Fruit fly (Drosophila melanogaster) whole organism, wandering third instar larva: ENCODE results near the gene Prosbeta2R2.

ENCODE experiments used
- Abd-B ChIP-seq: fragments of >200 bp; optimal IDR thresholded peaks from 2 replicates; lab custom pipeline; 2017; ENCODE audit warnings: missing biosample characterization, missing genetic modification characterization
- CG9705 ChIP-seq: fragments of 200-800 bp; sonication (Bioruptor generic); optimal IDR thresholded peaks from 2 replicates; lab custom pipeline; 2018; ENCODE audit warnings: missing biosample characterization, mild to moderate bottlenecking, missing genetic modification characterization
- CrebA ChIP-seq: fragments of 200-800 bp; sonication (Bioruptor generic); optimal IDR thresholded peaks from 2 replicates; lab custom pipeline; 2016; ENCODE audit warnings: missing biosample characterization, mild to moderate bottlenecking, missing genetic modification characterization, borderline replicate concordance
- Dfd ChIP-seq: fragments of >200 bp; optimal IDR thresholded peaks from 2 replicates; lab custom pipeline; 2017; ENCODE audit warnings: missing biosample characterization, missing genetic modification characterization
- Dif ChIP-seq: fragments of 200-275, 200-300 bp; sonication (Bioruptor generic); optimal IDR thresholded peaks from 2 replicates; lab custom pipeline; 2018; ENCODE audit warnings: missing biosample characterization, missing genetic modification characterization; ENCODE audit not compliant: partially characterized antibody
- GATAd ChIP-seq: sonication (Bioruptor generic); optimal IDR thresholded peaks from 2 replicates; lab custom pipeline; 2016; ENCODE audit warnings: missing biosample characterization, missing genetic modification characterization
- HLH106 ChIP-seq: fragments of 200-800 bp; optimal IDR thresholded peaks from 3 replicates; lab custom pipeline; 2019; ENCODE audit warnings: missing biosample characterization, mild to moderate bottlenecking, missing genetic modification characterization, moderate library complexity
- Hnf4 ChIP-seq: fragments of 200-800 bp; sonication (Bioruptor generic); optimal IDR thresholded peaks from 2 replicates; lab custom pipeline; 2016; ENCODE audit warnings: missing biosample characterization, mild to moderate bottlenecking, missing genetic modification characterization
- Hr78 ChIP-seq: fragments of >200 bp; optimal IDR thresholded peaks from 2 replicates; lab custom pipeline; 2017; ENCODE audit warnings: missing biosample characterization, missing genetic modification characterization
- Hr83 ChIP-seq: fragments of 200-300 bp; sonication (Bioruptor generic); optimal IDR thresholded peaks from 2 replicates; lab custom pipeline; 2016; ENCODE audit warnings: missing biosample characterization, mild to moderate bottlenecking, missing genetic modification characterization, moderate library complexity; ENCODE audit not compliant: poor library complexity, severe bottlenecking
- Jra ChIP-seq: sonication (Bioruptor generic); optimal IDR thresholded peaks from 2 replicates; lab custom pipeline; 2016; ENCODE audit warnings: missing biosample characterization, missing genetic modification characterization
- Myc ChIP-seq: fragments of >200 bp; optimal IDR thresholded peaks from 2 replicates; lab custom pipeline; 2017
- N ChIP-seq: fragments of >200 bp; optimal IDR thresholded peaks from 2 replicates; lab custom pipeline; 2018; ENCODE audit warnings: missing biosample characterization, missing external identifiers, missing genetic modification characterization
- OdsH ChIP-seq: fragments of 200-800 bp; sonication (Bioruptor generic); optimal IDR thresholded peaks from 2 replicates; lab custom pipeline; 2016; ENCODE audit warnings: missing biosample characterization, mild to moderate bottlenecking, missing genetic modification characterization
- Rel ChIP-seq, 2 experiments: fragments of 200-800 bp; sonication (Bioruptor generic) in 1 of 2; optimal IDR thresholded peaks; 2 replicates in 1 of 2; 3 replicates in 1 of 2; lab custom pipeline; 2016 to 2019; ENCODE audit warnings: mild to moderate bottlenecking in 2 of 2, missing biosample characterization in 2 of 2, missing genetic modification characterization in 2 of 2, moderate library complexity in 1 of 2
- Vsx2 ChIP-seq: fragments of 200-300, 225-300 bp; sonication (Bioruptor generic); optimal IDR thresholded peaks from 2 replicates; lab custom pipeline; 2018; ENCODE audit warnings: missing biosample characterization, missing genetic modification characterization; ENCODE audit not compliant: partially characterized antibody
- br ChIP-seq: fragments of 200-800 bp; sonication (Bioruptor generic); optimal IDR thresholded peaks from 2 replicates; lab custom pipeline; 2016; ENCODE audit warnings: missing biosample characterization, missing genetic modification characterization
- brk ChIP-seq: fragments of 200-800 bp; sonication (Bioruptor generic); optimal IDR thresholded peaks from 2 replicates; lab custom pipeline; 2016; ENCODE audit warnings: missing biosample characterization, mild to moderate bottlenecking, missing genetic modification characterization
- dl ChIP-seq, 2 experiments: fragments of 175-275, 200-275 bp in 1 of 2; fragments of 200-275 bp in 1 of 2; sonication (Bioruptor generic); optimal IDR thresholded peaks; lab custom pipeline; 2018; ENCODE audit warnings: mild to moderate bottlenecking in 2 of 2, missing biosample characterization in 2 of 2, missing genetic modification characterization in 2 of 2, moderate library complexity in 2 of 2; ENCODE audit not compliant: partially characterized antibody in 2 of 2, insufficient read depth in 1 of 2
- dsf ChIP-seq: sonication (Bioruptor generic); optimal IDR thresholded peaks from 2 replicates; lab custom pipeline; 2016; ENCODE audit warnings: missing biosample characterization, missing genetic modification characterization, borderline replicate concordance
- foxo ChIP-seq, 2 experiments: fragments of 200-800 bp; sonication (Bioruptor generic); optimal IDR thresholded peaks; 2 replicates in 1 of 2; 3 replicates in 1 of 2; lab custom pipeline; 2016 to 2017; ENCODE audit warnings: missing biosample characterization in 2 of 2, missing genetic modification characterization in 2 of 2
- fru ChIP-seq: fragments of 200-800 bp; sonication (Bioruptor generic); optimal IDR thresholded peaks from 3 replicates; lab custom pipeline; 2016; ENCODE audit warnings: missing biosample characterization, mild to moderate bottlenecking, missing genetic modification characterization
- lola ChIP-seq: fragments of >200 bp; optimal IDR thresholded peaks from 2 replicates; lab custom pipeline; 2017; ENCODE audit warnings: missing biosample characterization, missing genetic modification characterization
- pan ChIP-seq: fragments of >200 bp; optimal IDR thresholded peaks from 2 replicates; lab custom pipeline; 2017
- psq ChIP-seq: fragments of 200-800 bp; sonication (Bioruptor generic); optimal IDR thresholded peaks from 3 replicates; lab custom pipeline; 2017; ENCODE audit warnings: missing biosample characterization, mild to moderate bottlenecking, missing genetic modification characterization, moderate library complexity
- rgr ChIP-seq: fragments of 200-800 bp; sonication (Bioruptor generic); optimal IDR thresholded peaks from 3 replicates; lab custom pipeline; 2016; ENCODE audit warnings: missing biosample characterization, mild to moderate bottlenecking, missing genetic modification characterization
- sv ChIP-seq: fragments of 200-800 bp; sonication (Bioruptor generic); optimal IDR thresholded peaks from 3 replicates; lab custom pipeline; 2016; ENCODE audit warnings: missing biosample characterization, missing genetic modification characterization
- usp ChIP-seq: fragments of >200 bp; optimal IDR thresholded peaks from 2 replicates; lab custom pipeline; 2017; ENCODE audit warnings: missing biosample characterization, missing genetic modification characterization
- woc ChIP-seq: sonication (Bioruptor generic); optimal IDR thresholded peaks from 2 replicates; lab custom pipeline; 2016; ENCODE audit warnings: missing biosample characterization, mild to moderate bottlenecking, missing genetic modification characterization

The Prosbeta2R2 gene

DNA sequence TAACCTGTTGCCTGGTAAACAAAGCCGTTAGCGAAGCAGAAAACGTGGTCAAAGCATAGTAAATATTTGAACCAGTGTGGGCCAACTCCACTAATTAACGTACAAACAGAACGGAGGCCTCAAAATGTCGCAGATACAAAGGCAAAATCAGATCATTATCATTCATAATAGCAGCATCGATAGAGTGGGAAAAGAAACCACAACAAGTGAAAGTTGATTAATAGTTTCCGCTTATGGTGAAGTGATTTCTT lies 11.3 kb downstream of the Prosbeta2R2 start:
- TF ChIP-seq Jra (no peak), HLH106 (tag; lab: Kevin White, UChicago) (no peak), woc (GFP tag; lab: Kevin White, UChicago) (no peak), fru (no peak), usp (GFP tag; lab: Kevin White, UChicago) (no peak), foxo (GFP tag; optimal IDR thresholded peaks at IDR 0.05; lab: Kevin White, UChicago) (no peak), GATAd (GFP tag; lab: Kevin White, UChicago) (no peak), rgr (GFP tag; lab: Kevin White, UChicago) (no peak), Myc (lab: Kevin White, UChicago) (no peak), dl (GFP tag; optimal IDR thresholded peaks at IDR 0.05; lab: Kevin White, UChicago; ENCODE audit: insufficient read depth in 1 of 2, partially characterized antibody in 2 of 2) (no peak), brk (no peak), Hr83 (GFP tag; lab: Kevin White, UChicago) (no peak), Dif (no peak), Hr78 (no peak), psq (no peak), dsf (no peak), Rel (GFP tag; optimal IDR thresholded peaks at IDR 0.05; lab: Kevin White, UChicago) (no peak), Rel (tag; optimal IDR thresholded peaks at IDR 0.05; lab: Kevin White, UChicago) (no peak)

- TF ChIP-seq Hr83 (GFP tag; lab: Kevin White, UChicago) (no peak), Rel (GFP tag; optimal IDR thresholded peaks at IDR 0.05; lab: Kevin White, UChicago) (no peak), Rel (tag; optimal IDR thresholded peaks at IDR 0.05; lab: Kevin White, UChicago) (peak; percentile 80)
- TF ChIP-seq, all 38 proteins: peak for 1
Measured at dm6 chr3R:5207277-5208114, 11.8 kb downstream of the Prosbeta2R2 start.

DNA sequence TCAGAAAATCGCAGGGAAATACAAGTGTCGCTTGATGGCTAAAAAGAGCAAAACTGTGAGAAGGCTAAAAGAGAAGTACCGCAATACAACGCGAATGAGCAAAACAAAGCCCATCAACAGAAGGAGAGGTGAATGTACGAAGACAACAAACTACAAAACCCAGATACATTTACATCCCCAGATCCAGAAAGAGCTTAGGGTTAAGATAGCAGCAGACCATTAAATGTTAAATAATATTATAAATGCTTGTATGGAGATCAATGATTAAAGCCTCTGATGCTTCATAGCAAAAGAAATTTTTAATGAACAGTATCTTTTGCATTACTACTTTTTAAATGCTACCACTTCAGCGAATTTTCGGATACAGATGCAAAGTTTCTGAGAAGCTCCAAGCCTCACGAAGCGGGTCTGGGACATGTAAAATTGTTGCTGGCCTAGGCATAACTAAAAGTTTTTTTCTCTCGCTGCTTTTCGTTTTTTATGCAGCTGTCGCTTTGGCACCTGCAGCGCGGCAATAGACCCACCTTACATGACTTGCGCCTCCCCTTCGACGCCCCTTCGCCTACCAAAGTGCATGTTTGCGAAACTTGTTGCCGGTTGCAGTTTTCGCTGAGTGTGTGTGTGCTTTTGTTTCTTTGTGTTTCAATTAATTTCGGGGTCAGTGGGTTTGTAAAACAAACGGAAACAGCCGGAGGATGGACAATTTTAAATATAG lies 13.9 kb downstream of the Prosbeta2R2 start:
- no peak for TF ChIP-seq foxo (GFP tag; optimal IDR thresholded peaks at IDR 0.05; lab: Kevin White, UChicago)
- no peak for TF ChIP-seq pan (lab: Kevin White, UChicago)
- TF ChIP-seq, all 38 proteins: peak for 0

DNA sequence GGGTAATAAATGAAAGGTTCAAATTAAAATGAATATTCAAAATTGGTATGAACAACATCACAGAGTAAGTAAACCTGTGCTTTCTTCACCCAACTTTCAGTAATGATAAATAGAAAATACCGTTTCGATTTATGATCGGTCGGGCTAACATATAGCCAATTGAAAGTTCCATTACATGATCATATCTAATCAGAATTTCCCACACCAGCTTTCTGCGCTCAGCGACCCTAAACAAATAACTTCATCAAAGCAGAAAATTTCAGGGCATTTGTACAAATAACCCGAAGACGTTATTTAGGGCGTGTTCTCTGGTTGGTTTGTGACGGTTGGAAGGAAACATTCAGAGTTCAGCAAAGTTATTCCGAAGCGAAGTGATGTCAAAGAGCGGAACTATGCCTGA lies 15.5 kb downstream of the Prosbeta2R2 start:
- TF ChIP-seq Abd-B (no peak), Jra (no peak), Hr78 (no peak), Dif (no peak), sv (GFP tag; lab: Kevin White, UChicago) (no peak), CrebA (GFP tag; lab: Kevin White, UChicago) (no peak), Hr83 (GFP tag; lab: Kevin White, UChicago) (no peak), woc (GFP tag; lab: Kevin White, UChicago) (no peak), brk (no peak), HLH106 (tag; lab: Kevin White, UChicago) (no peak), lola (no peak), pan (lab: Kevin White, UChicago) (no peak), br (GFP tag; lab: Kevin White, UChicago) (no peak), Vsx2 (GFP tag; lab: Kevin White, UChicago) (no peak), Hnf4 (no peak), Dfd (GFP tag; lab: Kevin White, UChicago) (no peak), CG9705 (GFP tag; lab: Kevin White, UChicago) (no peak), OdsH (GFP tag; lab: Kevin White, UChicago) (no peak), psq (no peak)
- TF ChIP-seq, all 38 proteins: peak for 0

DNA sequence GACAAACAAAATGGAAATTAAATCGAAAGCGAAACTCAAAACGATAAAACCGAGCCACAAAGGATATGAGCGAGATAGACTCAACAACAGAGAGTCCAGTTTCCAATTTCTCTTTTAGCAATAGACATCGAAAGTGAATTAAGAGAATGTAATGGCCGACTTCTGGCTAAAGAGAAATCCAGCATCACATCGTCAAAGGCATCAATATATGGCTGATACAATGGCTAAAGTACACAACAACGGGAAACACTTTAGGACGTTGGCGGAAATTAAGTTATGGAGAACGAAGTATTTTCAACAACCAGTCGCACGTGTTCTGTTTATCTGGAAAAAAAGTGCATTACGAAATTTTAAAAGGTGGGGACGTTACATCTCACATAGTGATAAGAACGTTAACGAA lies 19.7 kb downstream of the Prosbeta2R2 start:
- TF ChIP-seq dsf (no peak), N (GFP tag; lab: Kevin White, UChicago) (no peak), dl (GFP tag; optimal IDR thresholded peaks at IDR 0.05; lab: Kevin White, UChicago; ENCODE audit: insufficient read depth in 1 of 2, partially characterized antibody in 2 of 2) (no peak), HLH106 (tag; lab: Kevin White, UChicago) (no peak)
